Fruit fly (Drosophila melanogaster) S2 (cell line): ENCODE data around the gene CG18598.

Experiments
- CG8478 ChIP-seq: fragments of >200 bp; optimal IDR thresholded peaks from 2 replicates; lab custom pipeline; 2018
- CTCF ChIP-seq, 2 experiments: fragments of >200 bp; optimal IDR thresholded peaks; 2 replicates each; lab custom pipeline; 2018

- TF ChIP-seq CG8478 (lab: Kevin White, UChicago) (no peak), CTCF (optimal IDR thresholded peaks at IDR 0.05; lab: Kevin White, UChicago) (no peak)
These were observed 44.5 kb downstream of the CG18598 start for dm6 chr3R:18295262-18295944.
